Fruit fly (Drosophila melanogaster) whole organism, embryonic: ENCODE data around the gene ago.

Experiments
- Abd-B ChIP-seq: fragments of 200-800 bp; sonication (Bioruptor generic); optimal IDR thresholded peaks from 2 replicates; lab custom pipeline; 2018; ENCODE audit warnings: missing biosample characterization, mild to moderate bottlenecking, missing genetic modification characterization, moderate library complexity
- CG11247 ChIP-seq: fragments of 200-800 bp; sonication (Bioruptor generic); IDR thresholded peaks from 2 replicates; pipeline ENCODE4 v1.3.6; 2022; ENCODE audit warnings: missing biosample characterization, missing genetic modification characterization
- CG1233 ChIP-seq: fragments of 200-800 bp; sonication (Bioruptor generic); optimal IDR thresholded peaks from 4 replicates; lab custom pipeline; 2018; ENCODE audit warnings: missing biosample characterization, mild to moderate bottlenecking, missing genetic modification characterization
- CHES-1-like ChIP-seq: fragments of 200-800 bp; sonication (Bioruptor generic); optimal IDR thresholded peaks from 2 replicates; lab custom pipeline; 2016; ENCODE audit warnings: missing biosample characterization, missing genetic modification characterization
- HLH54F ChIP-seq: fragments of 200-800 bp; sonication (Bioruptor generic); optimal IDR thresholded peaks from 3 replicates; lab custom pipeline; 2016; ENCODE audit warnings: missing biosample characterization, missing genetic modification characterization
- amos ChIP-seq: fragments of 200-800 bp; sonication (Bioruptor generic); IDR thresholded peaks from 2 replicates; pipeline ENCODE4 v1.3.6; 2022; ENCODE audit warnings: missing biosample characterization, missing genetic modification characterization; ENCODE audit not compliant: partially characterized antibody
- ftz-f1 ChIP-seq: fragments of 200-800 bp; sonication (Bioruptor generic); optimal IDR thresholded peaks from 2 replicates; lab custom pipeline; 2016; ENCODE audit warnings: missing biosample characterization, missing genetic modification characterization
- gfzf ChIP-seq: fragments of 200-800 bp; sonication (Bioruptor generic); optimal IDR thresholded peaks from 2 replicates; lab custom pipeline; 2016; ENCODE audit warnings: missing biosample characterization, mild to moderate bottlenecking, missing genetic modification characterization, moderate library complexity
- lola ChIP-seq, 3 experiments: fragments of >200 bp in 2 of 3; fragments of 200-800 bp in 1 of 3; sonication (Bioruptor generic) in 1 of 3; optimal IDR thresholded peaks; 2 replicates each; lab custom pipeline; 2017 to 2019; ENCODE audit warnings: missing biosample characterization in 3 of 3, missing genetic modification characterization in 3 of 3, mild to moderate bottlenecking in 1 of 3, moderate library complexity in 1 of 3
- vvl ChIP-seq: fragments of 200-800 bp; sonication (Bioruptor generic); IDR thresholded peaks from 2 replicates; pipeline ENCODE4 v1.3.6; 2022; ENCODE audit warnings: missing biosample characterization, missing genetic modification characterization
- zen2 ChIP-seq: fragments of 200-800 bp; sonication (Bioruptor generic); IDR thresholded peaks from 3 replicates; pipeline ENCODE4 v1.3.6; 2022; ENCODE audit warnings: missing biosample characterization, missing genetic modification characterization; ENCODE audit not compliant: partially characterized antibody

DNA sequence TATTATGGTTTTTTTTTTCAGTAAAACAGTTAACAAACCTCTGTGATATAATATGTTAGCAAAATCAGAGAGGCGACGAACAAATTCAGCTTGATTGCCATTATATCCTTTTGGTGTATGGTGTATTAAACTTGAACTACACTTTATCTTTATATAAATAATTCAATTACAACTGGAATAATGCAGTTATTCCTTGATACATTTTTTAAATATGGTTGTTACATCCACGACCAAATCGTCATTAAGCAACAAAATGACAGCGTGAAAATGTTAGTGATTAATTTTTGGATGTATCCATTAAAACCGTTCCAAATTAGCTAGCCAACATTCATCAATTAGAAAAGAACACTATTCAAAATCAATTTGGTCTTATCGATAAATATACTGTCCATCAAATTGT, 13.3 kb upstream of the ago start, which contains the start of gene CG33764:
- no peak for TF ChIP-seq gfzf (GFP tag; lab: Kevin White, UChicago)
- TF ChIP-seq lola (GFP tag; optimal IDR thresholded peaks at IDR 0.05; lab: Kevin White, UChicago): no peak
- no peak for TF ChIP-seq HLH54F (GFP tag; lab: Kevin White, UChicago)
- TF ChIP-seq vvl: no peak
- TF ChIP-seq amos (GFP tag; lab: Robert Waterston, UW): no peak
- no peak for TF ChIP-seq CHES-1-like (GFP tag; lab: Kevin White, UChicago)
- TF ChIP-seq ftz-f1: no peak
- no peak for TF ChIP-seq Abd-B (GFP tag; lab: Kevin White, UChicago)
- no peak for TF ChIP-seq zen2 (GFP tag; lab: Robert Waterston, UW)
- no peak for TF ChIP-seq CG1233 (GFP tag; lab: Kevin White, UChicago)
- TF ChIP-seq CG11247: no peak
